Worm (Caenorhabditis elegans) whole organism, L1 larva: ENCODE results near the gene C54C6.11.
A peak's percentile ranks its signal among the peaks of the same experiment; 100 is the strongest.

ENCODE experiments used
- C04F5.9 ChIP-seq: sonication (generic microtip); optimal IDR thresholded peaks from 2 replicates; lab custom pipeline; 2016; ENCODE audit warnings: missing genetic modification characterization, missing compliant biosample characterization
- C34B4.2 ChIP-seq: sonication (generic microtip); optimal IDR thresholded peaks from 2 replicates; lab custom pipeline; 2017; ENCODE audit warnings: mild to moderate bottlenecking, missing genetic modification characterization, missing compliant biosample characterization
- F16B12.6 ChIP-seq: fragments of 150-350 bp; optimal IDR thresholded peaks from 2 replicates; lab custom pipeline; 2014; ENCODE audit warnings: missing biosample characterization, missing genetic modification characterization
- aha-1 ChIP-seq: fragments of 150-350 bp; optimal IDR thresholded peaks from 2 replicates; lab custom pipeline; 2014; ENCODE audit warnings: missing biosample characterization, missing genetic modification characterization
- alr-1 ChIP-seq: fragments of 200-800 bp; sonication (Bioruptor generic); optimal IDR thresholded peaks from 2 replicates; lab custom pipeline; 2018; ENCODE audit warnings: borderline replicate concordance, mild to moderate bottlenecking, missing genetic modification characterization, missing compliant biosample characterization
- ceh-63 ChIP-seq: fragments of 200-800 bp; sonication (Bioruptor generic); optimal IDR thresholded peaks from 2 replicates; lab custom pipeline; 2018; ENCODE audit warnings: mild to moderate bottlenecking, missing genetic modification characterization, missing compliant biosample characterization
- ceh-8 ChIP-seq: fragments of 200-800 bp; sonication (Bioruptor generic); optimal IDR thresholded peaks from 2 replicates; lab custom pipeline; 2018; ENCODE audit warnings: mild to moderate bottlenecking, missing genetic modification characterization, moderate library complexity, missing compliant biosample characterization
- ceh-82 ChIP-seq, 3 experiments: fragments of 150-350 bp in 1 of 3; sonication (generic microtip) in 2 of 3; optimal IDR thresholded peaks; 2 replicates each; lab custom pipeline; 2014 to 2017; ENCODE audit warnings: missing biosample characterization in 3 of 3, missing genetic modification characterization in 3 of 3
- ceh-90 ChIP-seq: sonication (generic microtip); optimal IDR thresholded peaks from 2 replicates; lab custom pipeline; 2016; ENCODE audit warnings: missing genetic modification characterization, missing compliant biosample characterization
- ces-1 ChIP-seq: fragments of 150-350 bp; optimal IDR thresholded peaks from 2 replicates; lab custom pipeline; 2014; ENCODE audit warnings: missing biosample characterization, missing genetic modification reagents, missing genetic modification characterization
- dsc-1 ChIP-seq: sonication (generic microtip); optimal IDR thresholded peaks from 2 replicates; lab custom pipeline; 2016; ENCODE audit warnings: mild to moderate bottlenecking, missing genetic modification characterization, missing compliant biosample characterization
- efl-1 ChIP-seq, 4 experiments: fragments of 150-350 bp; optimal IDR thresholded peaks in 3 of 4; peaks in 1 of 4; 1 replicate in 1 of 4; 2 replicates in 3 of 4; lab custom pipeline; 2014; ENCODE audit warnings: missing biosample characterization in 2 of 4, missing genetic modification characterization in 2 of 4, missing genetic modification reagents in 2 of 4
- efl-3 ChIP-seq: fragments of 200-800 bp; sonication (Bioruptor generic); optimal IDR thresholded peaks from 2 replicates; lab custom pipeline; 2018; ENCODE audit warnings: mild to moderate bottlenecking, missing genetic modification characterization, missing compliant biosample characterization
- egl-13 ChIP-seq: sonication (generic microtip); optimal IDR thresholded peaks from 2 replicates; lab custom pipeline; 2016; ENCODE audit warnings: missing genotype, missing genetic modification reagents, missing genetic modification characterization, missing compliant biosample characterization
- elt-3 ChIP-seq, 6 experiments: fragments of 150-350 bp in 1 of 6; sonication (generic microtip); optimal IDR thresholded peaks; 2 replicates each; lab custom pipeline; 2017 to 2018; ENCODE audit warnings: missing biosample characterization in 6 of 6, missing genetic modification characterization in 6 of 6, inconsistent platforms in 1 of 6
- ets-5 ChIP-seq: fragments of 200-800 bp; sonication (Bioruptor generic); IDR thresholded peaks from 2 replicates; pipeline ENCODE4 v1.3.6; 2022; ENCODE audit warnings: missing genetic modification characterization, missing compliant biosample characterization
- fkh-10 ChIP-seq: sonication (generic microtip); optimal IDR thresholded peaks from 2 replicates; lab custom pipeline; 2017; ENCODE audit warnings: missing biosample characterization, missing genetic modification reagents, missing genetic modification characterization
- fkh-8 ChIP-seq: sonication (generic microtip); optimal IDR thresholded peaks from 2 replicates; lab custom pipeline; 2016; ENCODE audit warnings: mild to moderate bottlenecking, missing genetic modification characterization, missing compliant biosample characterization
- grh-1 ChIP-seq: fragments of 200-800 bp; sonication (Bioruptor generic); IDR thresholded peaks from 2 replicates; pipeline ENCODE4 v1.3.6; 2022; ENCODE audit warnings: missing genetic modification reagents, missing genetic modification characterization, missing compliant biosample characterization
- hlh-17 ChIP-seq: fragments of 200-800 bp; sonication (Bioruptor generic); optimal IDR thresholded peaks from 2 replicates; lab custom pipeline; 2018; ENCODE audit warnings: missing genetic modification characterization, mild to moderate bottlenecking, missing compliant biosample characterization, moderate library complexity, borderline replicate concordance
- hpl-2 ChIP-seq: fragments of 150-350 bp; optimal IDR thresholded peaks from 2 replicates; lab custom pipeline; 2014; ENCODE audit warnings: missing biosample characterization, missing genetic modification reagents, missing genetic modification characterization
- isw-1 ChIP-seq: fragments of 200-800 bp; sonication (Bioruptor generic); IDR thresholded peaks from 2 replicates; pipeline ENCODE4 v1.3.6; 2022; ENCODE audit warnings: missing genetic modification characterization, missing compliant biosample characterization
- lin-13 ChIP-seq: fragments of 150-350 bp; optimal IDR thresholded peaks from 2 replicates; lab custom pipeline; 2014; ENCODE audit warnings: missing biosample characterization, missing genetic modification reagents, missing genetic modification characterization
- lin-14 ChIP-seq: fragments of 200-800 bp; sonication (Bioruptor generic); optimal IDR thresholded peaks from 2 replicates; lab custom pipeline; 2018; ENCODE audit warnings: mild to moderate bottlenecking, missing genetic modification characterization, moderate library complexity, missing compliant biosample characterization
- lin-15B ChIP-seq: fragments of 150-350 bp; sonication (generic microtip); optimal IDR thresholded peaks from 3 replicates; lab custom pipeline; 2014; ENCODE audit warnings: missing biosample characterization, missing genetic modification characterization
- lin-39 ChIP-seq: fragments of 150-350 bp; optimal IDR thresholded peaks from 2 replicates; lab custom pipeline; 2014; ENCODE audit warnings: missing biosample characterization, missing genetic modification reagents, missing genetic modification characterization
- lir-3 ChIP-seq: sonication (generic microtip); optimal IDR thresholded peaks from 2 replicates; lab custom pipeline; 2016; ENCODE audit warnings: mild to moderate bottlenecking, missing genetic modification characterization, moderate library complexity, missing compliant biosample characterization; ENCODE audit not compliant: poor library complexity
- mab-9 ChIP-seq: fragments of 200-800 bp; sonication (Bioruptor generic); IDR thresholded peaks from 2 replicates; pipeline ENCODE4 v1.3.6; 2022; ENCODE audit warnings: missing genetic modification reagents, missing genetic modification characterization, missing compliant biosample characterization
- nhr-11 ChIP-seq: fragments of 150-350 bp; optimal IDR thresholded peaks from 2 replicates; lab custom pipeline; 2014; ENCODE audit warnings: missing biosample characterization, missing genetic modification characterization
- nhr-12 ChIP-seq: sonication (generic microtip); optimal IDR thresholded peaks from 2 replicates; lab custom pipeline; 2017; ENCODE audit warnings: missing biosample characterization, missing genetic modification characterization
- nhr-237 ChIP-seq: fragments of 150-350 bp; optimal IDR thresholded peaks from 2 replicates; lab custom pipeline; 2014; ENCODE audit warnings: missing biosample characterization, missing genetic modification characterization
- nhr-47 ChIP-seq: sonication (generic microtip); optimal IDR thresholded peaks from 2 replicates; lab custom pipeline; 2016; ENCODE audit warnings: mild to moderate bottlenecking, missing genetic modification characterization, moderate library complexity, missing compliant biosample characterization
- nhr-76 ChIP-seq: sonication (generic microtip); optimal IDR thresholded peaks from 2 replicates; lab custom pipeline; 2017; ENCODE audit warnings: missing biosample characterization, missing genetic modification characterization
- nhr-77 ChIP-seq: fragments of 150-350 bp; optimal IDR thresholded peaks from 2 replicates; lab custom pipeline; 2014; ENCODE audit warnings: missing biosample characterization, missing genetic modification characterization
- nhr-84 ChIP-seq: sonication (generic microtip); optimal IDR thresholded peaks from 2 replicates; lab custom pipeline; 2017; ENCODE audit warnings: missing biosample characterization, missing genetic modification characterization
- nhr-85 ChIP-seq: sonication (generic microtip); peaks from one replicate; lab custom pipeline; 2016; ENCODE audit warnings: missing genetic modification characterization, inconsistent platforms, missing compliant biosample characterization
- nhr-90 ChIP-seq: sonication (generic microtip); optimal IDR thresholded peaks from 2 replicates; lab custom pipeline; 2016; ENCODE audit warnings: mild to moderate bottlenecking, missing genetic modification characterization, missing compliant biosample characterization; ENCODE audit not compliant: poor library complexity
- rnt-1 ChIP-seq: sonication (generic microtip); optimal IDR thresholded peaks from 2 replicates; lab custom pipeline; 2016; ENCODE audit warnings: mild to moderate bottlenecking, missing genetic modification characterization, moderate library complexity, missing compliant biosample characterization
- snpc-4 ChIP-seq: fragments of 150-350 bp; optimal IDR thresholded peaks from 2 replicates; lab custom pipeline; 2014; ENCODE audit warnings: missing biosample characterization, missing genetic modification characterization
- swsn-7 ChIP-seq: sonication (generic microtip); optimal IDR thresholded peaks from 2 replicates; lab custom pipeline; 2016; ENCODE audit warnings: missing genetic modification characterization, missing compliant biosample characterization
- tbx-2 ChIP-seq: sonication (generic microtip); optimal IDR thresholded peaks from 2 replicates; lab custom pipeline; 2016; ENCODE audit warnings: missing genetic modification characterization, missing compliant biosample characterization
- unc-30 ChIP-seq: sonication (generic microtip); optimal IDR thresholded peaks from 2 replicates; lab custom pipeline; 2017; ENCODE audit warnings: missing biosample characterization, missing genetic modification characterization
- unc-62 ChIP-seq: fragments of 150-350 bp; optimal IDR thresholded peaks from 2 replicates; lab custom pipeline; 2014; ENCODE audit warnings: missing biosample characterization, missing genetic modification reagents, missing genetic modification characterization
- unc-98 ChIP-seq: fragments of 200-800 bp; sonication (Bioruptor generic); IDR thresholded peaks from 2 replicates; pipeline ENCODE4 v1.3.6; 2022; ENCODE audit warnings: missing genetic modification characterization, missing compliant biosample characterization
- vab-15 ChIP-seq: sonication (generic microtip); optimal IDR thresholded peaks from 2 replicates; lab custom pipeline; 2017; ENCODE audit warnings: missing genotype, mild to moderate bottlenecking, missing genetic modification characterization, missing compliant biosample characterization
- xbp-1 ChIP-seq: sonication (generic microtip); optimal IDR thresholded peaks from 2 replicates; lab custom pipeline; 2016; ENCODE audit warnings: missing genetic modification characterization, missing compliant biosample characterization
- ztf-11 ChIP-seq, 2 experiments: sonication (generic microtip); optimal IDR thresholded peaks; 2 replicates each; lab custom pipeline; 2016 to 2017; ENCODE audit warnings: missing genetic modification characterization in 2 of 2, missing biosample characterization in 1 of 2, missing compliant biosample characterization in 1 of 2
- ztf-4 ChIP-seq: fragments of 150-350 bp; optimal IDR thresholded peaks from 2 replicates; lab custom pipeline; 2014; ENCODE audit warnings: missing biosample characterization, missing genetic modification characterization

C54C6.11 gene

DNA sequence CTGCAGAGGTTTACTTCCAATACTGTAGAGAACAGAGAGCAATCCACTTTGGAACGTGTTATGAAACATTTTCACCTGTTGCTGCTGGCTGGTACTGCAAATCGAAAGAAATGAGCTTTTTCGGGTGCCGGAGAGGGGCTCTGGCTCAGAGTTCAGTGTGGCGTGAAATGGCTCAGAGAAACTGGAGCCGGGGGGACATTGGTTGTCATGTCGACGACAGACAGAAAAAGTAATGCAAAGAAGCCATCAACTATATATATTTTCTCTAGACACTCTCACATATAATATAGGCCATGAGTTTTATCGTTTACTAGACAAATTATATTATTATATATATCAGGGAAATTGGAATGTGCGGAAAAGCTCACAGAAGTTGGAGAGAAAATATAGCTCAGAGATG, 10.7 kb upstream of the C54C6.11 start, which contains the start of gene cfap-20:
cfap-20 (minus strand) TSS at position 101 of the 400 bp plus-strand sequence.
- TF ChIP-seq fkh-8 (tag; lab: Kevin White, UChicago) (peak; percentile 12), aha-1 (tag; lab: Kevin White, UChicago) (no peak)

ce11 chrIII:3539499-3539898, 8.6 kb upstream of the C54C6.11 start:
- no peak for TF ChIP-seq nhr-237 (tag; lab: Kevin White, UChicago)
- no peak for TF ChIP-seq ztf-11 (tag; optimal IDR thresholded peaks at IDR 0.05; lab: Kevin White, UChicago)
- TF ChIP-seq nhr-47 (tag; lab: Kevin White, UChicago): no peak
- TF ChIP-seq nhr-84 (tag; lab: Kevin White, UChicago): no peak
- no peak for TF ChIP-seq C34B4.2
- no peak for TF ChIP-seq grh-1 (GFP tag; lab: Robert Waterston, UW)
- no peak for TF ChIP-seq nhr-90 (tag; lab: Kevin White, UChicago)
- TF ChIP-seq ets-5 (GFP tag; lab: Robert Waterston, UW): no peak
- TF ChIP-seq lin-15B (tag; lab: Kevin White, UChicago): no peak
- TF ChIP-seq ceh-82 (tag; optimal IDR thresholded peaks at IDR 0.05; lab: Kevin White, UChicago): no peak
- no peak for TF ChIP-seq unc-30 (tag; lab: Kevin White, UChicago)

- TF ChIP-seq grh-1 (GFP tag; lab: Robert Waterston, UW) (no peak), ztf-4 (tag; lab: Kevin White, UChicago) (no peak), ceh-8 (peak; percentile 34), mab-9 (no peak), lir-3 (tag; lab: Kevin White, UChicago) (peak; percentile 78), lin-13 (GFP tag; lab: Kevin White, UChicago) (peak; percentile 42), tbx-2 (peak; percentile 77), dsc-1 (tag; lab: Kevin White, UChicago) (peak; percentile 65), C34B4.2 (no peak), lin-39 (tag; lab: Kevin White, UChicago) (no peak), nhr-77 (tag; lab: Kevin White, UChicago) (peak; percentile 29), fkh-10 (GFP tag; lab: Kevin White, UChicago) (no peak), nhr-237 (tag; lab: Kevin White, UChicago) (peak; percentile 31), snpc-4 (peak; percentile 2), nhr-85 (tag; lab: Kevin White, UChicago) (peak; percentile 87), elt-3 (tag; optimal IDR thresholded peaks at IDR 0.05; lab: Kevin White, UChicago) (no peak), xbp-1 (tag; lab: Kevin White, UChicago) (peak; percentile 81), nhr-76 (tag; lab: Kevin White, UChicago) (no peak), unc-62 (GFP tag; lab: Kevin White, UChicago) (no peak), alr-1 (tag; lab: Kevin White, UChicago) (no peak), efl-1 (optimal IDR thresholded peaks at IDR 0.05; lab: Kevin White, UChicago) (peak; percentile 63 to 67), efl-1 (GFP tag; optimal IDR thresholded peaks at IDR 0.05 in 1 of 2; lab: Kevin White, UChicago) (peak; percentile 66 to 96), efl-3 (GFP tag; lab: Kevin White, UChicago) (no peak), lin-15B (tag; lab: Kevin White, UChicago) (peak; percentile 62), rnt-1 (tag; lab: Kevin White, UChicago) (peak; percentile 80), unc-98 (GFP tag; lab: Robert Waterston, UW) (peak; percentile 70), F16B12.6 (tag; lab: Kevin White, UChicago) (no peak), ceh-90 (tag; lab: Kevin White, UChicago) (peak; percentile 51), hlh-17 (GFP tag; lab: Kevin White, UChicago) (no peak), isw-1 (GFP tag; lab: Robert Waterston, UW) (peak; percentile 63), ets-5 (GFP tag; lab: Robert Waterston, UW) (no peak), lin-14 (GFP tag; lab: Kevin White, UChicago) (peak; percentile 75), nhr-12 (tag; lab: Kevin White, UChicago) (no peak), ces-1 (no peak), nhr-11 (tag; lab: Kevin White, UChicago) (no peak), C04F5.9 (tag; lab: Kevin White, UChicago) (peak; percentile 36), vab-15 (tag; lab: Kevin White, UChicago) (no peak), ceh-63 (GFP tag; lab: Kevin White, UChicago) (no peak), egl-13 (peak; percentile 35), hpl-2 (GFP tag; lab: Kevin White, UChicago) (peak; percentile 49), swsn-7 (tag; lab: Kevin White, UChicago) (peak; percentile 71)
Observed at ce11 chrIII:3540424-3540823, 7.7 kb upstream of the C54C6.11 start.
